Worm (Caenorhabditis elegans): ENCODE results near the gene algn-12.

- no peak for TF ChIP-seq fkh-6 (tag; optimal IDR thresholded peaks at IDR 0.05)
- no peak for TF ChIP-seq Y22D7AL.16 (tag; optimal IDR thresholded peaks at IDR 0.05)
- no peak for TF ChIP-seq dmd-4 (tag; optimal IDR thresholded peaks at IDR 0.05; ENCODE audit: borderline replicate concordance)
- TF ChIP-seq pqm-1 (tag; optimal IDR thresholded peaks at IDR 0.05), result no peak
- no peak for TF ChIP-seq npax-4 (tag; optimal IDR thresholded peaks at IDR 0.05)
- no peak for TF ChIP-seq nfya-1 (tag; optimal IDR thresholded peaks at IDR 0.05)
- no peak for TF ChIP-seq pha-4 (tag; optimal IDR thresholded peaks at IDR 0.05)
- no peak for TF ChIP-seq pat-9 (tag; optimal IDR thresholded peaks at IDR 0.05)
- TF ChIP-seq unc-55 (GFP tag; optimal IDR thresholded peaks at IDR 0.05), result no peak
Observed at ce11 chrV:8025259-8025658, 9.7 kb upstream of the algn-12 start.
